Fruit fly (Drosophila melanogaster): Measurements from ENCODE around the gene homer.
A peak's percentile ranks its signal among the peaks of the same experiment; 100 is the strongest.

The homer gene

DNA sequence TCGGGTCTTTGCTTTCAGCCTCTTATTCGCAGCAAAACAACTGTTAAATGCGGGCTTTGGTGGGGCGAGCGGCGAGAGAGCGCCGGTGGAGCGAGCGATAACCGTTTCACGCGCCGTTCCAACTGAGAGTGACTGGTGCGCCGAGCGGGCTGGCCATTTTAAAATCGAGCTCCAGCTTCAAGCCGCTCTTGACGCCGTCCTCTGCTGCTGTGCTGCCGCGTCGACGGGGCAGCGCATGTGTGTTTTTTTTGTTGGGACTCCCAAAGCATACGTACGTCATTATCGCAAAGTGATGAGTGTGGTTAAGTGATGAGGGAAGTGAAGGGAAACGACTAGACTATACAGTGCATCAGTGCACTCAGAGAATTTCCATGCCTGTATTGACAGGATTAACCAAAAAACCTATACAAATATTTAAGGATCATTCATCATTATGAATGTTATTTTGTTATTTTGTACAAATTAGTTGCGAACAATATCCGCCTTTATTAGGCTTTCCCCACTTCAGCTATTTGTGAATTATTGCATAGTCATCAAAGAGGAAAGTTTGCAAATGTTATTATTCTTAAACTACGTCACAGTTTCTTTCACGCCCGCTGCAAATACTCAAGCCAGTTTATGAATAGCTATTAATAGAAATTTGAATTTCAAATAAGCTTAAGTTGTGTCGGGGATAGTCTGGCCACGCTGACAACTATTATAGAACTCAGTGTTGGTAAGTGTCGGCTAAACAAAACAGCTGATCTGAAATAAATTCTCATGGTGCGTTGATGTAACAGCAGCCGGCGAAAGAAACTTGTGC lies 49.7 kb downstream of the homer start, which contains the start of gene Spn27A (continued):
- TF ChIP-seq Elba2 (GFP tag; optimal IDR thresholded peaks at IDR 0.05) = peak; percentile 19
- TF ChIP-seq Hmx (GFP tag; optimal IDR thresholded peaks at IDR 0.05) = no peak
- no peak for TF ChIP-seq CG3407 (GFP tag; optimal IDR thresholded peaks at IDR 0.05)
- TF ChIP-seq slbo (GFP tag; IDR thresholded peaks at IDR 0.05) = peak; percentile 38; the same call in 1 of the 2 replicates
- peak; percentile 34 for TF ChIP-seq Chrac-16 (GFP tag; optimal IDR thresholded peaks at IDR 0.05)
- TF ChIP-seq vvl (GFP tag; IDR thresholded peaks at IDR 0.05) = peak; percentile 93
- TF ChIP-seq HHEX (GFP tag; optimal IDR thresholded peaks at IDR 0.05) = peak; percentile 60
- TF ChIP-seq CG7963 (GFP tag; IDR thresholded peaks at IDR 0.05; ENCODE audit: partially characterized antibody) = no peak
- 0 out of 2 replicates have a peak, but pooled peaks have one; percentile 10 for TF ChIP-seq CG6689 (GFP tag; IDR thresholded peaks at IDR 0.05)
- no peak for TF ChIP-seq wek (GFP tag; optimal IDR thresholded peaks at IDR 0.05)
- peak; percentile 60 for TF ChIP-seq nau (GFP tag; optimal IDR thresholded peaks at IDR 0.05)
- no peak for TF ChIP-seq Rx (GFP tag; IDR thresholded peaks at IDR 0.05)
- TF ChIP-seq Ada2b (GFP tag; IDR thresholded peaks at IDR 0.05) = peak; percentile 46
- TF ChIP-seq CHES-1-like (GFP tag; optimal IDR thresholded peaks at IDR 0.05) = peak; percentile 59
- TF ChIP-seq CG1529 (GFP tag; optimal IDR thresholded peaks at IDR 0.05) = peak; percentile 53
- peak; percentile 46 for TF ChIP-seq CG1602 (GFP tag; optimal IDR thresholded peaks at IDR 0.05)
- TF ChIP-seq chinmo (GFP tag; IDR thresholded peaks at IDR 0.05; ENCODE audit: partially characterized antibody) = peak; percentile 80; the same call in 3 of the 4 replicates
- peak; percentile 74 for TF ChIP-seq CG2678 (tag; optimal IDR thresholded peaks at IDR 0.05)
- peak; percentile 54 for TF ChIP-seq CG1233 (GFP tag; optimal IDR thresholded peaks at IDR 0.05)
- TF ChIP-seq sug (tag; optimal IDR thresholded peaks at IDR 0.05) = peak; percentile 2
- TF ChIP-seq YL-1 (GFP tag; optimal IDR thresholded peaks at IDR 0.05) = peak; percentile 45
- no peak for TF ChIP-seq ash1 (GFP tag; optimal IDR thresholded peaks at IDR 0.05)
- peak; percentile 2 for TF ChIP-seq Nf-YB (GFP tag; optimal IDR thresholded peaks at IDR 0.05)
- TF ChIP-seq Camta (GFP tag; optimal IDR thresholded peaks at IDR 0.05) = peak; percentile 71
- 0 out of 2 replicates have a peak, but pooled peaks have one; percentile 41 for TF ChIP-seq stc (GFP tag; IDR thresholded peaks at IDR 0.05)
- 0 out of 3 replicates have a peak, but pooled peaks have one; percentile 3 for TF ChIP-seq zfh1 (GFP tag; IDR thresholded peaks at IDR 0.05)
- peak; percentile 27 for TF ChIP-seq Mes4 (GFP tag; optimal IDR thresholded peaks at IDR 0.05)
- TF ChIP-seq CG8388 (GFP tag; optimal IDR thresholded peaks at IDR 0.05) = peak; percentile 49
- no peak for TF ChIP-seq ranshi (GFP tag; IDR thresholded peaks at IDR 0.05)
- TF ChIP-seq gro (GFP tag; optimal IDR thresholded peaks at IDR 0.05) = peak; percentile 58
- TF ChIP-seq CG7556 (GFP tag; optimal IDR thresholded peaks at IDR 0.05) = peak; percentile 68
- TF ChIP-seq exex (tag; optimal IDR thresholded peaks at IDR 0.05) = peak; percentile 29
- TF ChIP-seq MESR4 (GFP tag; optimal IDR thresholded peaks at IDR 0.05) = peak; percentile 11
- TF ChIP-seq vnd (GFP tag; IDR thresholded peaks at IDR 0.05; ENCODE audit: partially characterized antibody) = no peak
- peak; percentile 27 for TF ChIP-seq Bdp1 (GFP tag; optimal IDR thresholded peaks at IDR 0.05)
- no peak for TF ChIP-seq hth (optimal IDR thresholded peaks at IDR 0.05)
- TF ChIP-seq gcm (GFP tag; optimal IDR thresholded peaks at IDR 0.05) = peak; percentile 83
- TF ChIP-seq cg (GFP tag; optimal IDR thresholded peaks at IDR 0.05) = no peak
- TF ChIP-seq CG9609 (GFP tag; optimal IDR thresholded peaks at IDR 0.05) = peak; percentile 46
- TF ChIP-seq CG13424 (tag; optimal IDR thresholded peaks at IDR 0.05) = peak; percentile 61
- TF ChIP-seq MTF-1 (GFP tag; optimal IDR thresholded peaks at IDR 0.05; ENCODE audit: borderline replicate concordance) = no peak
- TF ChIP-seq Drgx (GFP tag; IDR thresholded peaks at IDR 0.05) = peak; percentile 65
- no peak for TF ChIP-seq CG31365 (tag; optimal IDR thresholded peaks at IDR 0.05)
- no peak for TF ChIP-seq tll (GFP tag; optimal IDR thresholded peaks at IDR 0.05)
- TF ChIP-seq pros (GFP tag; optimal IDR thresholded peaks at IDR 0.05) = no peak
- peak; percentile 6; the same call in 1 of the 3 replicates for TF ChIP-seq zen2 (GFP tag; IDR thresholded peaks at IDR 0.05; ENCODE audit: partially characterized antibody)
- TF ChIP-seq CG30431 (GFP tag; optimal IDR thresholded peaks at IDR 0.05) = peak; percentile 22
- TF ChIP-seq ttk (GFP tag; IDR thresholded peaks at IDR 0.05) = no peak
